Fruit fly (Drosophila melanogaster) whole organism, embryonic: ENCODE measurements around the gene dpr10.
A peak's percentile ranks its signal among the peaks of the same experiment; 100 is the strongest.

Experiments
- Bgb ChIP-seq: fragments of 200-800 bp; sonication (Bioruptor generic); IDR thresholded peaks from 2 replicates; pipeline ENCODE4 v1.3.6; 2022; ENCODE audit warnings: missing biosample characterization, missing genetic modification characterization; ENCODE audit not compliant: partially characterized antibody
- Blimp-1 ChIP-seq: fragments of 200-800 bp; sonication (Bioruptor generic); optimal IDR thresholded peaks from 3 replicates; lab custom pipeline; 2018; ENCODE audit warnings: missing biosample characterization, missing genetic modification characterization, mild to moderate bottlenecking, moderate library complexity, missing genetic modification reagents
- Bteb2 ChIP-seq: fragments of 200-800 bp; sonication (Bioruptor generic); optimal IDR thresholded peaks from 2 replicates; lab custom pipeline; 2016; ENCODE audit warnings: missing biosample characterization, missing genetic modification characterization
- CG1024 ChIP-seq: fragments of 200-800 bp; sonication (Bioruptor generic); IDR thresholded peaks from 2 replicates; pipeline ENCODE4 v1.3.6; 2022; ENCODE audit warnings: missing biosample characterization, missing genetic modification characterization
- CG10274 ChIP-seq: fragments of 200-800 bp; sonication (Bioruptor generic); optimal IDR thresholded peaks from 3 replicates; lab custom pipeline; 2017; ENCODE audit warnings: missing biosample characterization, mild to moderate bottlenecking, missing genetic modification characterization
- CG10565 ChIP-seq: fragments of 200-800 bp; sonication (Bioruptor generic); optimal IDR thresholded peaks from 3 replicates; lab custom pipeline; 2016; ENCODE audit warnings: missing biosample characterization, mild to moderate bottlenecking, missing genetic modification characterization
- CG10654 ChIP-seq: fragments of 200-800 bp; sonication (Bioruptor generic); optimal IDR thresholded peaks from 2 replicates; lab custom pipeline; 2016; ENCODE audit warnings: missing biosample characterization, missing genetic modification characterization
- CG12219 ChIP-seq: fragments of 200-800 bp; sonication (Bioruptor generic); optimal IDR thresholded peaks from 3 replicates; lab custom pipeline; 2018; ENCODE audit warnings: missing biosample characterization, mild to moderate bottlenecking, missing genetic modification characterization
- CG14050 ChIP-seq: fragments of 200-800 bp; sonication (Bioruptor generic); IDR thresholded peaks from 3 replicates; pipeline ENCODE4 v1.3.6; 2022; ENCODE audit warnings: missing biosample characterization, missing genetic modification characterization
- CG15073 ChIP-seq: fragments of 200-800 bp; sonication (Bioruptor generic); optimal IDR thresholded peaks from 2 replicates; lab custom pipeline; 2016; ENCODE audit warnings: missing biosample characterization, missing genetic modification characterization
- CG17328 ChIP-seq: fragments of 200-800 bp; sonication (Bioruptor generic); IDR thresholded peaks from 2 replicates; pipeline ENCODE4 v1.3.6; 2022; ENCODE audit warnings: missing biosample characterization, missing genetic modification characterization
- CG17912 ChIP-seq: fragments of 200-800 bp; sonication (Bioruptor generic); optimal IDR thresholded peaks from 2 replicates; lab custom pipeline; 2018; ENCODE audit warnings: missing biosample characterization, mild to moderate bottlenecking, missing genetic modification characterization
- CG18476 ChIP-seq: fragments of 200-800 bp; sonication (Bioruptor generic); optimal IDR thresholded peaks from 2 replicates; lab custom pipeline; 2016; ENCODE audit warnings: missing biosample characterization, mild to moderate bottlenecking, missing genetic modification characterization
- CG31441 ChIP-seq: fragments of 200-800 bp; sonication (Bioruptor generic); IDR thresholded peaks from 2 replicates; pipeline ENCODE4 v1.3.6; 2022; ENCODE audit warnings: missing biosample characterization, missing genetic modification characterization
- CG3995 ChIP-seq: fragments of 200-800 bp; sonication (Bioruptor generic); optimal IDR thresholded peaks from 3 replicates; lab custom pipeline; 2016; ENCODE audit warnings: missing biosample characterization, missing genetic modification characterization
- CG4730 ChIP-seq: fragments of 200-800 bp; sonication (Bioruptor generic); IDR thresholded peaks from 2 replicates; pipeline ENCODE4 v1.3.6; 2022; ENCODE audit warnings: missing biosample characterization, missing genetic modification characterization
- CG6175 ChIP-seq: fragments of 200-800 bp; sonication (Bioruptor generic); IDR thresholded peaks from 3 replicates; pipeline ENCODE4 v1.3.6; 2022; ENCODE audit warnings: missing biosample characterization, missing genetic modification characterization
- CG7839 ChIP-seq: fragments of 200-800 bp; sonication (Bioruptor generic); optimal IDR thresholded peaks from 3 replicates; lab custom pipeline; 2018; ENCODE audit warnings: missing biosample characterization, mild to moderate bottlenecking, missing genetic modification characterization, moderate library complexity
- D ChIP-seq, 2 experiments: fragments of 200-800 bp in 1 of 2; fragments of >200 bp in 1 of 2; sonication (Bioruptor generic) in 1 of 2; optimal IDR thresholded peaks; 2 replicates in 1 of 2; 3 replicates in 1 of 2; lab custom pipeline; 2017; ENCODE audit warnings: mild to moderate bottlenecking in 1 of 2, missing biosample characterization in 1 of 2, missing genetic modification characterization in 1 of 2, missing genetic modification reagents in 1 of 2
- Drgx ChIP-seq: fragments of 200-800 bp; sonication (Bioruptor generic); IDR thresholded peaks from 2 replicates; pipeline ENCODE4 v1.3.6; 2022; ENCODE audit warnings: missing biosample characterization, missing genetic modification characterization
- Gug ChIP-seq: fragments of 200-800 bp; sonication (Bioruptor generic); IDR thresholded peaks from 4 replicates; pipeline ENCODE4 v1.3.6; 2022; ENCODE audit warnings: missing biosample characterization, missing genetic modification characterization
- H2.0 ChIP-seq: fragments of 200-800 bp; sonication (Bioruptor generic); IDR thresholded peaks from 2 replicates; pipeline ENCODE4 v1.3.6; 2022; ENCODE audit warnings: missing biosample characterization, missing genetic modification characterization
- Hand ChIP-seq: fragments of 200-800 bp; sonication (Bioruptor generic); optimal IDR thresholded peaks from 2 replicates; lab custom pipeline; 2017; ENCODE audit warnings: mild to moderate bottlenecking, missing biosample characterization, missing genetic modification reagents, missing genetic modification characterization
- Mes4 ChIP-seq: fragments of 200-800 bp; sonication (Bioruptor generic); optimal IDR thresholded peaks from 2 replicates; lab custom pipeline; 2016; ENCODE audit warnings: missing biosample characterization, missing genetic modification characterization
- Opbp ChIP-seq: fragments of 200-800 bp; sonication (Bioruptor generic); IDR thresholded peaks from 3 replicates; pipeline ENCODE4 v1.3.6; 2022; ENCODE audit warnings: missing biosample characterization, missing genetic modification characterization; ENCODE audit not compliant: partially characterized antibody
- Rx ChIP-seq: fragments of 200-800 bp; sonication (Bioruptor generic); IDR thresholded peaks from 2 replicates; pipeline ENCODE4 v1.3.6; 2022; ENCODE audit warnings: missing biosample characterization, missing genetic modification characterization
- Trl ChIP-seq, 3 experiments: fragments of >200 bp in 2 of 3; fragments of 200-800 bp in 1 of 3; sonication (Bioruptor generic) in 1 of 3; optimal IDR thresholded peaks; 2 replicates in 1 of 3; 3 replicates in 2 of 3; lab custom pipeline; 2016 to 2017; ENCODE audit warnings: missing biosample characterization in 1 of 3, missing genetic modification characterization in 1 of 3
- Xbp1 ChIP-seq: fragments of 200-800 bp; sonication (Bioruptor generic); optimal IDR thresholded peaks from 3 replicates; lab custom pipeline; 2016; ENCODE audit warnings: missing biosample characterization, mild to moderate bottlenecking, missing genetic modification characterization
- abd-A ChIP-seq: fragments of 200-800 bp; sonication (Bioruptor generic); optimal IDR thresholded peaks from 3 replicates; lab custom pipeline; 2019; ENCODE audit warnings: missing biosample characterization, mild to moderate bottlenecking, missing genetic modification characterization, moderate library complexity
- amos ChIP-seq: fragments of 200-800 bp; sonication (Bioruptor generic); IDR thresholded peaks from 2 replicates; pipeline ENCODE4 v1.3.6; 2022; ENCODE audit warnings: missing biosample characterization, missing genetic modification characterization; ENCODE audit not compliant: partially characterized antibody
- bsh ChIP-seq, 2 experiments: fragments of 200-800 bp; sonication (Bioruptor generic); optimal IDR thresholded peaks; 2 replicates each; lab custom pipeline; 2017 to 2018; ENCODE audit warnings: mild to moderate bottlenecking in 2 of 2, missing biosample characterization in 2 of 2, missing genetic modification characterization in 2 of 2, moderate library complexity in 1 of 2
- cato ChIP-seq: fragments of 200-800 bp; sonication (Bioruptor generic); optimal IDR thresholded peaks from 2 replicates; lab custom pipeline; 2016; ENCODE audit warnings: missing biosample characterization, missing genetic modification characterization, borderline replicate concordance
- dati ChIP-seq: fragments of 200-800 bp; sonication (Bioruptor generic); IDR thresholded peaks from 2 replicates; pipeline ENCODE4 v1.3.6; 2022; ENCODE audit warnings: missing biosample characterization, missing genetic modification characterization
- eyg ChIP-seq: fragments of 200-800 bp; sonication (Bioruptor generic); optimal IDR thresholded peaks from 3 replicates; lab custom pipeline; 2016; ENCODE audit warnings: missing biosample characterization, missing genetic modification characterization
- fd102C ChIP-seq: fragments of 200-800 bp; sonication (Bioruptor generic); optimal IDR thresholded peaks from 2 replicates; lab custom pipeline; 2018; ENCODE audit warnings: missing biosample characterization, mild to moderate bottlenecking, missing genetic modification characterization, moderate library complexity
- fd96Cb ChIP-seq: fragments of 200-800 bp; sonication (Bioruptor generic); optimal IDR thresholded peaks from 2 replicates; lab custom pipeline; 2018; ENCODE audit warnings: missing biosample characterization, mild to moderate bottlenecking, missing genetic modification characterization, moderate library complexity
- inv ChIP-seq: fragments of 200-800 bp; sonication (Bioruptor generic); IDR thresholded peaks from 2 replicates; pipeline ENCODE4 v1.3.6; 2022; ENCODE audit warnings: missing biosample characterization, missing genetic modification characterization; ENCODE audit not compliant: partially characterized antibody
- jigr1 ChIP-seq: fragments of 200-800 bp; sonication (Bioruptor generic); IDR thresholded peaks from 3 replicates; pipeline ENCODE4 v1.3.6; 2022; ENCODE audit warnings: missing biosample characterization, missing genetic modification characterization
- pb ChIP-seq: fragments of 200-800 bp; sonication (Bioruptor generic); optimal IDR thresholded peaks from 3 replicates; lab custom pipeline; 2016; ENCODE audit warnings: missing biosample characterization, missing genetic modification characterization
- pho ChIP-seq: fragments of 200-800 bp; sonication (Bioruptor generic); optimal IDR thresholded peaks from 2 replicates; lab custom pipeline; 2016; ENCODE audit warnings: missing biosample characterization, missing genetic modification characterization
- prd ChIP-seq, 3 experiments: fragments of >200 bp in 2 of 3; fragments of 200-800 bp in 1 of 3; sonication (Bioruptor generic) in 1 of 3; optimal IDR thresholded peaks in 2 of 3; IDR thresholded peaks in 1 of 3; 2 replicates in 2 of 3; 3 replicates in 1 of 3; pipeline versions ENCODE4 v1.3.6 to Lab custom; 2017 to 2022; ENCODE audit warnings: missing biosample characterization in 1 of 3, missing genetic modification characterization in 1 of 3
- pros ChIP-seq: fragments of 200-800 bp; sonication (Bioruptor generic); optimal IDR thresholded peaks from 3 replicates; lab custom pipeline; 2019; ENCODE audit warnings: missing biosample characterization, mild to moderate bottlenecking, missing genetic modification characterization, moderate library complexity
- psq ChIP-seq: fragments of 200-800 bp; sonication (Bioruptor generic); optimal IDR thresholded peaks from 2 replicates; lab custom pipeline; 2017; ENCODE audit warnings: missing biosample characterization, missing genetic modification characterization
- repo ChIP-seq: fragments of 200-800 bp; sonication (Bioruptor generic); optimal IDR thresholded peaks from 2 replicates; lab custom pipeline; 2016; ENCODE audit warnings: missing biosample characterization, missing genetic modification characterization
- sens-2 ChIP-seq: fragments of 200-800 bp; sonication (Bioruptor generic); IDR thresholded peaks from 2 replicates; pipeline ENCODE4 v1.3.6; 2022; ENCODE audit warnings: missing biosample characterization, missing genetic modification characterization
- ssp ChIP-seq: fragments of 200-800 bp; sonication (Bioruptor generic); IDR thresholded peaks from 2 replicates; pipeline ENCODE4 v1.3.6; 2022; ENCODE audit warnings: missing biosample characterization, missing genetic modification characterization
- tgo ChIP-seq: fragments of 200-800 bp; sonication (Bioruptor generic); IDR thresholded peaks from 3 replicates; pipeline ENCODE4 v1.3.6; 2022; ENCODE audit warnings: missing biosample characterization, missing genetic modification characterization
- wdn ChIP-seq: fragments of 200-800 bp; sonication (Bioruptor generic); IDR thresholded peaks from 2 replicates; pipeline ENCODE4 v1.3.6; 2022; ENCODE audit warnings: missing biosample characterization, missing genetic modification characterization
- z ChIP-seq: fragments of 200-800 bp; sonication (Bioruptor generic); IDR thresholded peaks from 3 replicates; pipeline ENCODE4 v1.3.6; 2022; ENCODE audit warnings: missing biosample characterization, missing genetic modification characterization
- zf30C ChIP-seq: fragments of 200-800 bp; sonication (Bioruptor generic); optimal IDR thresholded peaks from 3 replicates; lab custom pipeline; 2018; ENCODE audit warnings: missing biosample characterization, mild to moderate bottlenecking, missing genetic modification characterization

Gene dpr10

dm6 chr3L:10201655-10202054, 15.7 kb upstream of the dpr10 start, which contains the start of gene ect (continued):
- TF ChIP-seq CG3995 (GFP tag; lab: Kevin White, UChicago), result no peak
- no peak for TF ChIP-seq repo (GFP tag; lab: Kevin White, UChicago)
- TF ChIP-seq CG17328, result no peak
- peak; percentile 26; the same call in 1 of the 3 replicates for TF ChIP-seq z (GFP tag; lab: Robert Waterston, UW)
- TF ChIP-seq Hand (GFP tag; lab: Kevin White, UChicago), result no peak
- no peak for TF ChIP-seq pb (GFP tag; lab: Kevin White, UChicago)
- TF ChIP-seq CG1024 (GFP tag; lab: Robert Waterston, UW), result no peak
- TF ChIP-seq CG14050 (GFP tag; lab: Robert Waterston, UW), result no peak
- no peak for TF ChIP-seq ssp (GFP tag; lab: Robert Waterston, UW)
- no peak for TF ChIP-seq Rx (GFP tag; lab: Robert Waterston, UW)
- no peak for TF ChIP-seq Xbp1 (GFP tag; lab: Kevin White, UChicago)
- TF ChIP-seq CG10565 (GFP tag; lab: Kevin White, UChicago), result no peak
- no peak for TF ChIP-seq dati (GFP tag; lab: Robert Waterston, UW)
- no peak for TF ChIP-seq Bteb2 (GFP tag; lab: Kevin White, UChicago)
- TF ChIP-seq prd (optimal IDR thresholded peaks at IDR 0.05; lab: Kevin White, UChicago), result no peak
- no peak for TF ChIP-seq prd (GFP tag; IDR thresholded peaks at IDR 0.05; lab: Robert Waterston, UW)
- peak; percentile 53 for TF ChIP-seq Blimp-1 (GFP tag; lab: Kevin White, UChicago)
- no peak for TF ChIP-seq pros
- peak in 1 of 2 experiments; percentile 1 for TF ChIP-seq Trl (optimal IDR thresholded peaks at IDR 0.05; lab: Kevin White, UChicago)
- TF ChIP-seq Trl (GFP tag; optimal IDR thresholded peaks at IDR 0.05; lab: Kevin White, UChicago), result no peak
- TF ChIP-seq H2.0, result no peak
- TF ChIP-seq cato, result no peak
- no peak for TF ChIP-seq D (optimal IDR thresholded peaks at IDR 0.05; lab: Kevin White, UChicago)
- no peak for TF ChIP-seq D (GFP tag; optimal IDR thresholded peaks at IDR 0.05; lab: Kevin White, UChicago)
- TF ChIP-seq fd96Cb (tag; lab: Kevin White, UChicago), result no peak
- TF ChIP-seq psq (GFP tag; lab: Kevin White, UChicago), result no peak
- TF ChIP-seq CG15073 (GFP tag; lab: Kevin White, UChicago), result no peak
- 0 out of 3 replicates have a peak, but pooled peaks have one; percentile 13 for TF ChIP-seq Opbp
- TF ChIP-seq eyg (GFP tag; lab: Kevin White, UChicago), result no peak
- 0 out of 2 replicates have a peak, but pooled peaks have one; percentile 26 for TF ChIP-seq CG4730 (GFP tag; lab: Robert Waterston, UW)
- TF ChIP-seq amos (GFP tag; lab: Robert Waterston, UW), result no peak
- TF ChIP-seq zf30C (GFP tag; lab: Kevin White, UChicago), result no peak
- TF ChIP-seq CG10274 (GFP tag; lab: Kevin White, UChicago), result no peak
- no peak for TF ChIP-seq Mes4 (GFP tag; lab: Kevin White, UChicago)
- TF ChIP-seq CG18476 (GFP tag; lab: Kevin White, UChicago), result no peak
- no peak for TF ChIP-seq abd-A
- TF ChIP-seq CG10654 (GFP tag; lab: Kevin White, UChicago), result no peak
- TF ChIP-seq Drgx (GFP tag; lab: Robert Waterston, UW), result no peak
- TF ChIP-seq sens-2, result no peak
- TF ChIP-seq CG31441 (GFP tag; lab: Robert Waterston, UW), result no peak
- TF ChIP-seq CG7839, result no peak
- TF ChIP-seq CG17912 (GFP tag; lab: Kevin White, UChicago), result no peak
- no peak for TF ChIP-seq bsh (GFP tag; optimal IDR thresholded peaks at IDR 0.05; lab: Kevin White, UChicago)
- TF ChIP-seq fd102C (GFP tag; lab: Kevin White, UChicago), result no peak
- 0 out of 3 replicates have a peak, but pooled peaks have one; percentile 44 for TF ChIP-seq CG6175
- no peak for TF ChIP-seq tgo (GFP tag; lab: Robert Waterston, UW)
- no peak for TF ChIP-seq CG12219 (GFP tag; lab: Kevin White, UChicago)
- TF ChIP-seq inv (GFP tag; lab: Robert Waterston, UW), result no peak
- no peak for TF ChIP-seq Gug (GFP tag; lab: Robert Waterston, UW)
- TF ChIP-seq wdn (GFP tag; lab: Robert Waterston, UW), result no peak
- TF ChIP-seq jigr1 (GFP tag; lab: Robert Waterston, UW), result no peak
- no peak for TF ChIP-seq Bgb (GFP tag; lab: Robert Waterston, UW)
- no peak for TF ChIP-seq pho (GFP tag; lab: Kevin White, UChicago)
